Fruit fly (Drosophila melanogaster) whole organism, adult: ENCODE data around the gene CG43993.

Experiments used
- CG33017 ChIP-seq: fragments of 200-800 bp; sonication (Bioruptor generic); optimal IDR thresholded peaks from 2 replicates; lab custom pipeline; 2018; ENCODE audit warnings: missing biosample characterization, mild to moderate bottlenecking, missing genetic modification characterization, moderate library complexity
- CG5204 ChIP-seq: fragments of 200-800 bp; sonication (Bioruptor generic); optimal IDR thresholded peaks from 2 replicates; lab custom pipeline; 2016; ENCODE audit warnings: missing biosample characterization, missing genetic modification characterization
- CG7045 ChIP-seq: fragments of 200-800 bp; sonication (Bioruptor generic); optimal IDR thresholded peaks from 2 replicates; lab custom pipeline; 2017; ENCODE audit warnings: missing biosample characterization, mild to moderate bottlenecking, missing genetic modification characterization
- Crg-1 ChIP-seq: fragments of 200-800 bp; sonication (Bioruptor generic); optimal IDR thresholded peaks from 2 replicates; lab custom pipeline; 2016; ENCODE audit warnings: missing biosample characterization, missing genetic modification characterization
- Hr96 ChIP-seq: fragments of 200-800 bp; sonication (Bioruptor generic); optimal IDR thresholded peaks from 2 replicates; lab custom pipeline; 2016; ENCODE audit warnings: missing biosample characterization, missing genetic modification characterization
- Mnt ChIP-seq: fragments of 200-800 bp; sonication (Bioruptor generic); optimal IDR thresholded peaks from 2 replicates; lab custom pipeline; 2016; ENCODE audit warnings: missing biosample characterization, mild to moderate bottlenecking, missing genetic modification characterization
- bab1 ChIP-seq: fragments of 200-800 bp; sonication (Bioruptor generic); optimal IDR thresholded peaks from 3 replicates; lab custom pipeline; 2019; ENCODE audit warnings: missing biosample characterization, mild to moderate bottlenecking, missing genetic modification characterization, moderate library complexity
- cic ChIP-seq: fragments of 200-800 bp; sonication (Bioruptor generic); optimal IDR thresholded peaks from 2 replicates; lab custom pipeline; 2017; ENCODE audit warnings: missing biosample characterization, mild to moderate bottlenecking, missing genetic modification characterization, moderate library complexity
- cnc ChIP-seq, 2 experiments: fragments of >200 bp; optimal IDR thresholded peaks; 2 replicates each; lab custom pipeline; 2017
- kay ChIP-seq: fragments of 200-800 bp; sonication (Bioruptor generic); peaks from one replicate; lab custom pipeline; 2016; ENCODE audit warnings: missing biosample characterization, missing genetic modification characterization, borderline replicate concordance
- ovo ChIP-seq: fragments of 200-800 bp; sonication (Bioruptor generic); optimal IDR thresholded peaks from 2 replicates; lab custom pipeline; 2016; ENCODE audit warnings: missing biosample characterization, missing genetic modification characterization
- pad ChIP-seq: fragments of 200-800 bp; sonication (Bioruptor generic); optimal IDR thresholded peaks from 3 replicates; lab custom pipeline; 2017; ENCODE audit warnings: missing biosample characterization, missing genetic modification characterization, mild to moderate bottlenecking, moderate library complexity, missing genetic modification reagents
- toe ChIP-seq: fragments of 200-800 bp; sonication (Bioruptor generic); optimal IDR thresholded peaks from 2 replicates; lab custom pipeline; 2016; ENCODE audit warnings: missing biosample characterization, missing genetic modification characterization

DNA sequence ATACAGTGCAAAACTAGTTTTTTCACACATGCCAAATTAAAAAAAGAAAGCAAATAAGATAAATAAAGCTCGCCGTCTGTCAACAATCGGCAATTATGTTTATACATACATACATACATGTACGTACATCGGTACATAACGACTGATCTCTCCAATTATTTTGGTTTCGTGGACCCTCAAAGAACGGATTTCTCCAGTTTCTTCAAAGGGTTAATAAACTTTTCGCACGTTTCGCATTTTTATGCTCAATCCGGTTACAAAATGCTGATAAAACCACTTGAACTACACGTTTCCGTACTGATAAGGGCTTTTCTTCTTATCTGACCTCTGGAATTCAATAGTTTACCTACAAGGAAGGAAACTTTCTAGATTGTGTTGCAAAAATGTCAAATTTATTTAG, 28.9 kb upstream of the CG43993 start:
- no peak for TF ChIP-seq CG7045 (GFP tag; lab: Kevin White, UChicago)
- no peak for TF ChIP-seq cic
- no peak for TF ChIP-seq CG33017
- no peak for TF ChIP-seq Crg-1
- no peak for TF ChIP-seq Mnt (GFP tag; lab: Kevin White, UChicago)
- no peak for TF ChIP-seq CG5204 (GFP tag; lab: Kevin White, UChicago)
- no peak for TF ChIP-seq kay (GFP tag; lab: Kevin White, UChicago)
- no peak for TF ChIP-seq Hr96 (GFP tag; lab: Kevin White, UChicago)
- no peak for TF ChIP-seq toe (GFP tag; lab: Kevin White, UChicago)
- no peak for TF ChIP-seq cnc (optimal IDR thresholded peaks at IDR 0.05; lab: Kevin White, UChicago)
- TF ChIP-seq bab1, result no peak
- TF ChIP-seq ovo (GFP tag; lab: Kevin White, UChicago), result no peak
- TF ChIP-seq pad, result peak; percentile 20
